Fruit fly (Drosophila melanogaster): ENCODE measurements around the gene Ugt305A1.

- TF ChIP-seq dsf (GFP tag; optimal IDR thresholded peaks at IDR 0.05; ENCODE audit: borderline replicate concordance) (no peak), Mio (GFP tag; optimal IDR thresholded peaks at IDR 0.05) (no peak), Myc (optimal IDR thresholded peaks at IDR 0.05) (no peak), Vsx2 (GFP tag; optimal IDR thresholded peaks at IDR 0.05; ENCODE audit: partially characterized antibody) (no peak), br (GFP tag; optimal IDR thresholded peaks at IDR 0.05) (no peak), Abd-B (GFP tag; optimal IDR thresholded peaks at IDR 0.05) (no peak), Dfd (GFP tag; optimal IDR thresholded peaks at IDR 0.05) (no peak)
These were observed 8.8 kb downstream of the Ugt305A1 start for dm6 chr3L:4068368-4068767.

Data from whole organism, wandering third instar larva.